Worm (Caenorhabditis elegans) whole organism, L4 larva: Measurements from ENCODE around the gene magi-1.

Experiments
- F37D6.2 ChIP-seq: sonication (generic microtip); optimal IDR thresholded peaks from 2 replicates; lab custom pipeline; 2016; ENCODE audit warnings: mild to moderate bottlenecking, missing genetic modification characterization, missing compliant biosample characterization
- R02D3.7 ChIP-seq: fragments of 150-350 bp; sonication (generic microtip); optimal IDR thresholded peaks from 3 replicates; lab custom pipeline; 2014; ENCODE audit warnings: missing biosample characterization, missing genetic modification characterization
- Y105C5A.15 ChIP-seq: fragments of 200-800 bp; sonication (Bioruptor generic); IDR thresholded peaks from 2 replicates; pipeline ENCODE4 v1.3.6; 2022; ENCODE audit warnings: missing genetic modification characterization, missing compliant biosample characterization
- Y5F2A.4 ChIP-seq: fragments of 200-800 bp; sonication (Bioruptor generic); optimal IDR thresholded peaks from 2 replicates; lab custom pipeline; 2018; ENCODE audit warnings: mild to moderate bottlenecking, missing genetic modification characterization, missing compliant biosample characterization
- ceh-32 ChIP-seq: sonication (generic microtip); optimal IDR thresholded peaks from 2 replicates; lab custom pipeline; 2016; ENCODE audit warnings: mild to moderate bottlenecking, missing genetic modification characterization, missing compliant biosample characterization; ENCODE audit not compliant: poor library complexity
- ces-1 ChIP-seq: fragments of 150-350 bp; sonication (generic microtip); optimal IDR thresholded peaks from 4 replicates; lab custom pipeline; 2014; ENCODE audit warnings: missing biosample characterization, missing genetic modification reagents, missing genetic modification characterization
- ctbp-1 ChIP-seq: fragments of 200-800 bp; sonication (Bioruptor generic); IDR thresholded peaks from 2 replicates; pipeline ENCODE4 v1.3.6; 2022; ENCODE audit warnings: missing genetic modification reagents, missing genetic modification characterization, missing compliant biosample characterization
- daf-16 ChIP-seq, 3 experiments: sonication (generic microtip); optimal IDR thresholded peaks; 2 replicates each; lab custom pipeline; 2016 to 2017; ENCODE audit warnings: missing genetic modification characterization in 3 of 3, missing genetic modification reagents in 3 of 3, mild to moderate bottlenecking in 2 of 3, missing compliant biosample characterization in 2 of 3, missing biosample characterization in 1 of 3, moderate library complexity in 1 of 3
- fkh-10 ChIP-seq: fragments of 150-350 bp; optimal IDR thresholded peaks from 2 replicates; lab custom pipeline; 2014; ENCODE audit warnings: missing biosample characterization, missing genetic modification reagents, missing genetic modification characterization
- hlh-11 ChIP-seq: fragments of 200-800 bp; sonication (Bioruptor generic); optimal IDR thresholded peaks from 2 replicates; lab custom pipeline; 2018; ENCODE audit warnings: mild to moderate bottlenecking, missing genetic modification characterization, missing compliant biosample characterization
- lin-13 ChIP-seq: fragments of 150-350 bp; optimal IDR thresholded peaks from 2 replicates; lab custom pipeline; 2014; ENCODE audit warnings: missing biosample characterization, missing genetic modification reagents, missing genetic modification characterization
- lsy-2 ChIP-seq, 2 experiments: fragments of 150-350 bp in 1 of 2; sonication (generic microtip) in 1 of 2; optimal IDR thresholded peaks; 2 replicates each; lab custom pipeline; 2014 to 2017; ENCODE audit warnings: missing biosample characterization in 2 of 2, missing genetic modification characterization in 2 of 2
- mep-1 ChIP-seq: fragments of 150-350 bp; sonication (generic microtip); optimal IDR thresholded peaks from 3 replicates; lab custom pipeline; 2014; ENCODE audit warnings: missing biosample characterization, missing genetic modification characterization
- mes-2 ChIP-seq: sonication (generic microtip); optimal IDR thresholded peaks from 2 replicates; lab custom pipeline; 2016; ENCODE audit warnings: missing genotype, mild to moderate bottlenecking, missing genetic modification characterization, missing compliant biosample characterization; ENCODE audit not compliant: poor library complexity, severe bottlenecking
- mxl-2 ChIP-seq: fragments of 200-800 bp; sonication (Bioruptor generic); conservative IDR thresholded peaks from 2 replicates; pipeline ENCODE4 v1.3.6; 2022; ENCODE audit warnings: missing genetic modification reagents, missing genetic modification characterization, missing compliant biosample characterization
- nhr-10 ChIP-seq: fragments of 150-350 bp; optimal IDR thresholded peaks from 2 replicates; lab custom pipeline; 2014; ENCODE audit warnings: missing biosample characterization, missing genetic modification characterization
- nhr-11 ChIP-seq: fragments of 150-350 bp; optimal IDR thresholded peaks from 2 replicates; lab custom pipeline; 2014; ENCODE audit warnings: missing biosample characterization, missing genetic modification characterization
- nhr-25 ChIP-seq: sonication (generic microtip); optimal IDR thresholded peaks from 2 replicates; lab custom pipeline; 2017; ENCODE audit warnings: missing genetic modification characterization, mild to moderate bottlenecking, missing compliant biosample characterization, antibody characterized with exemption, moderate library complexity, borderline replicate concordance; ENCODE audit not compliant: insufficient read depth
- nhr-6 ChIP-seq: fragments of 150-350 bp; optimal IDR thresholded peaks from 2 replicates; lab custom pipeline; 2014; ENCODE audit warnings: missing biosample characterization, missing genetic modification characterization
- pha-4 ChIP-seq, 2 experiments: fragments of 150-350 bp in 1 of 2; fragments of 200-800 bp in 1 of 2; sonication (Bioruptor generic) in 1 of 2; IDR thresholded peaks in 1 of 2; optimal IDR thresholded peaks in 1 of 2; 2 replicates each; pipeline versions ENCODE4 v1.3.6 to Lab custom; 2014 to 2022; ENCODE audit warnings: missing genetic modification characterization in 2 of 2, missing genetic modification reagents in 2 of 2, missing biosample characterization in 1 of 2, missing compliant biosample characterization in 1 of 2
- php-3 ChIP-seq: fragments of 200-800 bp; sonication (Bioruptor generic); IDR thresholded peaks from 2 replicates; pipeline ENCODE4 v1.3.6; 2022; ENCODE audit warnings: missing genetic modification reagents, missing genetic modification characterization, missing compliant biosample characterization
- saeg-2 ChIP-seq: fragments of 200-800 bp; sonication (Bioruptor generic); IDR thresholded peaks from 2 replicates; pipeline ENCODE4 v1.3.6; 2022; ENCODE audit warnings: missing genetic modification reagents, missing genetic modification characterization, missing compliant biosample characterization
- sdz-12 ChIP-seq: fragments of 200-800 bp; sonication (Bioruptor generic); optimal IDR thresholded peaks from 2 replicates; lab custom pipeline; 2018; ENCODE audit warnings: mild to moderate bottlenecking, missing genetic modification characterization, missing compliant biosample characterization
- set-16 ChIP-seq: fragments of 200-800 bp; sonication (Bioruptor generic); IDR thresholded peaks from 2 replicates; pipeline ENCODE4 v1.3.6; 2022; ENCODE audit warnings: missing genetic modification reagents, missing genetic modification characterization, missing compliant biosample characterization
- snpc-1.2 ChIP-seq: fragments of 200-800 bp; sonication (Bioruptor generic); IDR thresholded peaks from 2 replicates; pipeline ENCODE4 v1.3.6; 2022; ENCODE audit warnings: missing genetic modification reagents, missing genetic modification characterization, missing compliant biosample characterization
- snpc-4 ChIP-seq: fragments of 150-350 bp; optimal IDR thresholded peaks from 2 replicates; lab custom pipeline; 2014; ENCODE audit warnings: missing biosample characterization, missing genetic modification characterization
- unc-39 ChIP-seq: sonication (generic microtip); optimal IDR thresholded peaks from 2 replicates; lab custom pipeline; 2017; ENCODE audit warnings: missing biosample characterization, missing genetic modification characterization
- unc-62 ChIP-seq, 3 experiments: fragments of 150-350 bp in 1 of 3; sonication (generic microtip); optimal IDR thresholded peaks in 2 of 3; peaks in 1 of 3; 1 replicate in 1 of 3; 2 replicates in 2 of 3; lab custom pipeline; 2014 to 2017; ENCODE audit warnings: missing biosample characterization in 3 of 3, missing genetic modification characterization in 3 of 3, missing genetic modification reagents in 3 of 3, missing genotype in 1 of 3
- zfp-2 ChIP-seq: sonication (generic microtip); optimal IDR thresholded peaks from 2 replicates; lab custom pipeline; 2016; ENCODE audit warnings: mild to moderate bottlenecking, missing genetic modification characterization, missing compliant biosample characterization

magi-1 gene

ce11 chrIV:11703685-11704296, 11.0 kb upstream of the magi-1 start, which contains the start of the genes T22B3.3 and alg-3:
Gene T22B3.3, minus strand, starts transcription at chrIV:11703785.
Gene alg-3, plus strand, starts transcription at chrIV:11704246.
- no peak for TF ChIP-seq ceh-32 (tag; lab: Kevin White, UChicago)

- TF ChIP-seq unc-39 (tag; lab: Kevin White, UChicago): no peak
- TF ChIP-seq lin-13 (GFP tag; lab: Kevin White, UChicago): no peak
- TF ChIP-seq pha-4 (GFP tag; IDR thresholded peaks at IDR 0.05; lab: Robert Waterston, UW): no peak
- TF ChIP-seq pha-4 (tag; optimal IDR thresholded peaks at IDR 0.05; lab: Kevin White, UChicago): no peak
- no peak for TF ChIP-seq Y105C5A.15
- TF ChIP-seq snpc-4: no peak
- TF ChIP-seq unc-62 (GFP tag; optimal IDR thresholded peaks at IDR 0.05 in 1 of 2; lab: Kevin White, UChicago): peak in 1 of 2 experiments; percentile 49
- TF ChIP-seq unc-62 (tag; optimal IDR thresholded peaks at IDR 0.05; lab: Kevin White, UChicago): no peak
- TF ChIP-seq zfp-2: no peak
- TF ChIP-seq F37D6.2 (tag; lab: Kevin White, UChicago): no peak
- no peak for TF ChIP-seq php-3 (GFP tag; lab: Robert Waterston, UW)
- TF ChIP-seq nhr-25: no peak
- no peak for TF ChIP-seq snpc-1.2
- TF ChIP-seq hlh-11 (tag; lab: Kevin White, UChicago): peak; percentile 9
- no peak for TF ChIP-seq Y5F2A.4 (GFP tag; lab: Kevin White, UChicago)
- TF ChIP-seq mes-2 (tag; lab: Kevin White, UChicago): no peak
- no peak for TF ChIP-seq sdz-12 (GFP tag; lab: Kevin White, UChicago)
- TF ChIP-seq set-16: no peak
- peak in 1 of 2 experiments; percentile 22 for TF ChIP-seq daf-16 (GFP tag; optimal IDR thresholded peaks at IDR 0.05; lab: Kevin White, UChicago)
- no peak for TF ChIP-seq daf-16 (tag; optimal IDR thresholded peaks at IDR 0.05; lab: Kevin White, UChicago)
- TF ChIP-seq lsy-2 (tag; optimal IDR thresholded peaks at IDR 0.05; lab: Kevin White, UChicago): no peak
- no peak for TF ChIP-seq nhr-6 (tag; lab: Kevin White, UChicago)
- TF ChIP-seq nhr-10 (tag; lab: Kevin White, UChicago): no peak
- TF ChIP-seq mxl-2 (GFP tag; lab: Robert Waterston, UW): no peak
Measured at ce11 chrIV:11710331-11710730, 4.5 kb upstream of the magi-1 start.

DNA sequence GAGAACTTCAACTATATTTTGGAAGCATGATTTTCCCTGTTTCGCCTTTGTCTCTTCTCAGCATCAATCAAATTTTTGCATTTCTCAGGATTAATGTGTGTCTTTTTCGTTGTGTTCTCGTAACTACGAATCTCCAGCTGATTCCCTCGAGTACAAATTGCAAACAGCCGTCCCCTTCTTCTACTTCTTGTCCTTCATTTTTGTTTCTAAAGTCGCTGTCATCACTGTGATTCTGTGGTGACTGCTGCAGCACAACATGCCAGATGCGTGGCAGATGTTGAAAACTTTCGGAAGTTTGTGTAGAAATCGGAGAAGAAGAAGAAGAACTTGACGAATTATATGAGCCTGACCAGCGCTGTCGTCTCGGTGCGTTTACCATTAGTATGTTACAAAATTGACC, 1.6 kb upstream of the magi-1 start:
- TF ChIP-seq mep-1: no peak
- TF ChIP-seq saeg-2 (GFP tag; lab: Robert Waterston, UW): no peak

DNA sequence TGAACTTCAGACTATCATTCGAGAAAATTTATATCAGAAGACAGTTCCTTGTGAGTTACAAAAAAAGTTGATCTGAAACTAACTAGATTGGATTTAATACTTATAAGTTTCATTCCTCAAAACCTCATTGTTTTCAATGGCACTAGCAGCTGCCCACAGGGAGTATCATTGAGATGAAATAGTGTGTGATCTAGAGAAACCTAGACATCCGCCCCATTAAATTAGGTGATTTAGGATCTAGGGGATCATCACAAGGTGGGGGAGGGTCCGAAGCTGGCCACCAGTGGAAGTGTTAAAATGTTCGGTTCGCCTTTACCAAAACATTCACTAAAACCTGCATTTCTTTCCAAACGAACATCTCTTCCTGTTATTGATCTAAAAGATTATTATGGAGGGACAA, 1.6 kb downstream of the magi-1 start:
- TF ChIP-seq ctbp-1 (GFP tag; lab: Robert Waterston, UW) (no peak), R02D3.7 (tag; lab: Kevin White, UChicago) (no peak), nhr-11 (tag; lab: Kevin White, UChicago) (peak; percentile 18)

- no peak for TF ChIP-seq fkh-10 (GFP tag; lab: Kevin White, UChicago)
- TF ChIP-seq ces-1 (GFP tag; lab: Kevin White, UChicago): peak; percentile 23
- TF ChIP-seq lsy-2 (tag; optimal IDR thresholded peaks at IDR 0.05; lab: Kevin White, UChicago): peak in 1 of 2 experiments; percentile 8
Measured at ce11 chrIV:11717094-11717876, 2.4 kb downstream of the magi-1 start.
